Worm (Caenorhabditis elegans) whole organism, midembryonic: ENCODE results near the gene cld-1.

Source experiments
- flt-1 ChIP-seq: fragments of 200-800 bp; sonication (Bioruptor generic); IDR thresholded peaks from 2 replicates; pipeline ENCODE4 v1.3.6; 2022; ENCODE audit warnings: missing genetic modification characterization, missing compliant biosample characterization
- klf-2 ChIP-seq: fragments of 200-800 bp; sonication (Bioruptor generic); conservative IDR thresholded peaks from 2 replicates; pipeline ENCODE4 v1.3.6; 2022; ENCODE audit warnings: missing genetic modification reagents, missing genetic modification characterization, missing compliant biosample characterization
- med-1 ChIP-seq: sonication (generic microtip); optimal IDR thresholded peaks from 2 replicates; lab custom pipeline; 2017; ENCODE audit warnings: missing genetic modification characterization, mild to moderate bottlenecking, missing compliant biosample characterization, antibody characterized with exemption, missing genetic modification reagents; ENCODE audit not compliant: insufficient read depth
- ref-1 ChIP-seq: fragments of 200-800 bp; sonication (Bioruptor generic); conservative IDR thresholded peaks from 2 replicates; pipeline ENCODE4 v1.3.6; 2022; ENCODE audit warnings: missing genetic modification reagents, missing genetic modification characterization, missing compliant biosample characterization
- tab-1 ChIP-seq: fragments of 200-800 bp; sonication (Bioruptor generic); IDR thresholded peaks from 2 replicates; pipeline ENCODE4 v1.3.6; 2022; ENCODE audit warnings: missing genetic modification characterization, missing compliant biosample characterization

DNA sequence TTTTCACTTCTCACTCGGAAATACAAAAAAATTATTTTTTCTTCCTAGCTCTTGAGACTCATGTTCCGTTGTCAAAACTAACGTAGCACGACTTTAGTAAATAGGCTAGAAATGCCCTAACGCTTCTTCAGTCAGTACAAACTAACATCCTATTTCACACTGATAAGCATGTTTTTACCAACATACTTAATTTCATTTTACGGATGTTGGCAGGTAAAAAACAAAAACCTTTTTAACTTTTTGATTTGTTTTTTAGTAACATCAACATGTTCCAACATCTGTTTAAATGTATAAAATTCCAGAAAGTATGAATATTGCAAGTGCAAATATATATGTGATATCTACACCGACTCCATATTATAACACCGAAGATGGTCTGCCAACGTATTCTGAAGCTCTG, 35.8 kb downstream of the cld-1 start, which contains the start of gene K08D8.10:
- TF ChIP-seq ref-1 (GFP tag; lab: Robert Waterston, UW) (no peak), flt-1 (GFP tag; lab: Robert Waterston, UW) (no peak), klf-2 (no peak), med-1 (GFP tag; lab: Kevin White, UChicago) (no peak), tab-1 (GFP tag; lab: Robert Waterston, UW) (no peak)
